Fruit fly (Drosophila melanogaster) whole organism, embryonic: ENCODE results near the gene CG13622.

ENCODE experiments used
- ATbp ChIP-seq: fragments of 200-800 bp; sonication (Bioruptor generic); optimal IDR thresholded peaks from 2 replicates; lab custom pipeline; 2017; ENCODE audit warnings: missing biosample characterization, mild to moderate bottlenecking, missing genetic modification characterization, missing genetic modification reagents
- BtbVII ChIP-seq: fragments of 200-800 bp; sonication (Bioruptor generic); optimal IDR thresholded peaks from 3 replicates; lab custom pipeline; 2017; ENCODE audit warnings: missing biosample characterization, mild to moderate bottlenecking, missing genetic modification characterization
- CG10267 ChIP-seq: fragments of 200-800 bp; sonication (Bioruptor generic); optimal IDR thresholded peaks from 2 replicates; lab custom pipeline; 2018; ENCODE audit warnings: missing biosample characterization, mild to moderate bottlenecking, missing genetic modification characterization, moderate library complexity
- CG10366 ChIP-seq: fragments of 200-800 bp; sonication (Bioruptor generic); IDR thresholded peaks from 2 replicates; pipeline ENCODE4 v1.3.6; 2022; ENCODE audit warnings: missing biosample characterization, missing genetic modification characterization
- CG11456 ChIP-seq: fragments of 200-800 bp; sonication (Bioruptor generic); IDR thresholded peaks from 3 replicates; pipeline ENCODE4 v1.3.6; 2022; ENCODE audit warnings: missing biosample characterization, missing genetic modification characterization
- CG11560 ChIP-seq: fragments of 200-800 bp; sonication (Bioruptor generic); IDR thresholded peaks from 3 replicates; pipeline ENCODE4 v1.3.6; 2022; ENCODE audit warnings: missing biosample characterization, missing genetic modification characterization
- CG12769 ChIP-seq: fragments of 200-800 bp; sonication (Bioruptor generic); optimal IDR thresholded peaks from 2 replicates; lab custom pipeline; 2019; ENCODE audit warnings: missing biosample characterization, mild to moderate bottlenecking, missing genetic modification characterization, moderate library complexity
- CG14965 ChIP-seq: fragments of 200-800 bp; sonication (Bioruptor generic); optimal IDR thresholded peaks from 2 replicates; lab custom pipeline; 2016; ENCODE audit warnings: missing biosample characterization, missing genetic modification characterization, borderline replicate concordance
- CG1792 ChIP-seq: fragments of 200-800 bp; sonication (Bioruptor generic); optimal IDR thresholded peaks from 2 replicates; lab custom pipeline; 2016; ENCODE audit warnings: missing biosample characterization, missing genetic modification characterization
- CG2129 ChIP-seq: fragments of 200-800 bp; sonication (Bioruptor generic); IDR thresholded peaks from 2 replicates; pipeline ENCODE4 v1.3.6; 2022; ENCODE audit warnings: missing biosample characterization, missing genetic modification characterization; ENCODE audit not compliant: partially characterized antibody
- CG30020 ChIP-seq: fragments of 200-800 bp; optimal IDR thresholded peaks from 2 replicates; lab custom pipeline; 2019; ENCODE audit warnings: missing biosample characterization, mild to moderate bottlenecking, missing genetic modification characterization, moderate library complexity
- CG32772 ChIP-seq: fragments of 200-800 bp; sonication (Bioruptor generic); IDR thresholded peaks from 2 replicates; pipeline ENCODE4 v1.3.6; 2022; ENCODE audit warnings: missing biosample characterization, missing genetic modification characterization
- CG33213 ChIP-seq: fragments of 200-800 bp; sonication (Bioruptor generic); optimal IDR thresholded peaks from 3 replicates; lab custom pipeline; 2016; ENCODE audit warnings: missing biosample characterization, missing genetic modification characterization
- CG4730 ChIP-seq: fragments of 200-800 bp; sonication (Bioruptor generic); IDR thresholded peaks from 2 replicates; pipeline ENCODE4 v1.3.6; 2022; ENCODE audit warnings: missing biosample characterization, missing genetic modification characterization
- CG5245 ChIP-seq: fragments of 200-800 bp; sonication (Bioruptor generic); optimal IDR thresholded peaks from 3 replicates; lab custom pipeline; 2016; ENCODE audit warnings: missing biosample characterization, missing genetic modification characterization
- CG6689 ChIP-seq: fragments of 200-800 bp; sonication (Bioruptor generic); IDR thresholded peaks from 2 replicates; pipeline ENCODE4 v1.3.6; 2022; ENCODE audit warnings: missing biosample characterization, missing genetic modification characterization
- CG7357 ChIP-seq: fragments of 200-800 bp; sonication (Bioruptor generic); IDR thresholded peaks from 3 replicates; pipeline ENCODE4 v1.3.6; 2022; ENCODE audit warnings: missing biosample characterization, missing genetic modification characterization
- CG7786 ChIP-seq: fragments of 200-800 bp; sonication (Bioruptor generic); optimal IDR thresholded peaks from 2 replicates; lab custom pipeline; 2016; ENCODE audit warnings: missing biosample characterization, missing genetic modification characterization
- CG7963 ChIP-seq: fragments of 200-800 bp; sonication (Bioruptor generic); IDR thresholded peaks from 3 replicates; pipeline ENCODE4 v1.3.6; 2022; ENCODE audit warnings: missing biosample characterization, missing genetic modification characterization; ENCODE audit not compliant: partially characterized antibody
- CG9215 ChIP-seq: fragments of 200-800 bp; sonication (Bioruptor generic); IDR thresholded peaks from 2 replicates; pipeline ENCODE4 v1.3.6; 2022; ENCODE audit warnings: missing biosample characterization, missing genetic modification characterization
- CoRest ChIP-seq: fragments of 200-800 bp; sonication (Bioruptor generic); optimal IDR thresholded peaks from 3 replicates; lab custom pipeline; 2018; ENCODE audit warnings: missing biosample characterization, mild to moderate bottlenecking, missing genetic modification characterization, moderate library complexity
- Fer1 ChIP-seq: fragments of 200-800 bp; sonication (Bioruptor generic); optimal IDR thresholded peaks from 2 replicates; lab custom pipeline; 2017; ENCODE audit warnings: missing biosample characterization, mild to moderate bottlenecking, missing genetic modification characterization
- Gsc ChIP-seq: fragments of 200-800 bp; sonication (Bioruptor generic); IDR thresholded peaks from 2 replicates; pipeline ENCODE4 v1.3.6; 2022; ENCODE audit warnings: missing biosample characterization, missing genetic modification characterization
- Gug ChIP-seq: fragments of 200-800 bp; sonication (Bioruptor generic); IDR thresholded peaks from 4 replicates; pipeline ENCODE4 v1.3.6; 2022; ENCODE audit warnings: missing biosample characterization, missing genetic modification characterization
- HLH3B ChIP-seq: fragments of 200-800 bp; sonication (Bioruptor generic); IDR thresholded peaks from 2 replicates; pipeline ENCODE4 v1.3.6; 2022; ENCODE audit warnings: missing biosample characterization, missing genetic modification characterization
- Hey ChIP-seq: fragments of 200-800 bp; sonication (Bioruptor generic); optimal IDR thresholded peaks from 3 replicates; lab custom pipeline; 2018; ENCODE audit warnings: missing biosample characterization, mild to moderate bottlenecking, missing genetic modification characterization
- HmgZ ChIP-seq: fragments of 200-800 bp; sonication (Bioruptor generic); optimal IDR thresholded peaks from 2 replicates; lab custom pipeline; 2018; ENCODE audit warnings: missing biosample characterization, mild to moderate bottlenecking, missing genetic modification characterization
- Hmr ChIP-seq: fragments of 200-800 bp; sonication (Bioruptor generic); optimal IDR thresholded peaks from 3 replicates; lab custom pipeline; 2017; ENCODE audit warnings: mild to moderate bottlenecking, missing biosample characterization, missing genetic modification reagents, missing genetic modification characterization
- Lhr ChIP-seq: fragments of 200-800 bp; sonication (Bioruptor generic); optimal IDR thresholded peaks from 3 replicates; lab custom pipeline; 2017; ENCODE audit warnings: mild to moderate bottlenecking, missing biosample characterization, missing genetic modification reagents, missing genetic modification characterization
- Nf-YB ChIP-seq: fragments of 200-800 bp; sonication (Bioruptor generic); optimal IDR thresholded peaks from 3 replicates; lab custom pipeline; 2019; ENCODE audit warnings: missing biosample characterization, mild to moderate bottlenecking, missing genetic modification characterization, moderate library complexity
- Opbp ChIP-seq: fragments of 200-800 bp; sonication (Bioruptor generic); IDR thresholded peaks from 3 replicates; pipeline ENCODE4 v1.3.6; 2022; ENCODE audit warnings: missing biosample characterization, missing genetic modification characterization; ENCODE audit not compliant: partially characterized antibody
- Sox102F ChIP-seq: fragments of 200-800 bp; sonication (Bioruptor generic); optimal IDR thresholded peaks from 2 replicates; lab custom pipeline; 2018; ENCODE audit warnings: missing biosample characterization, mild to moderate bottlenecking, missing genetic modification characterization, moderate library complexity
- Sry-δ ChIP-seq: fragments of 200-800 bp; sonication (Bioruptor generic); optimal IDR thresholded peaks from 2 replicates; lab custom pipeline; 2016; ENCODE audit warnings: missing biosample characterization, missing genetic modification characterization
- amos ChIP-seq: fragments of 200-800 bp; sonication (Bioruptor generic); IDR thresholded peaks from 2 replicates; pipeline ENCODE4 v1.3.6; 2022; ENCODE audit warnings: missing biosample characterization, missing genetic modification characterization; ENCODE audit not compliant: partially characterized antibody
- bab2 ChIP-seq: fragments of 200-800 bp; sonication (Bioruptor generic); optimal IDR thresholded peaks from 2 replicates; lab custom pipeline; 2016; ENCODE audit warnings: missing biosample characterization, missing genetic modification characterization
- bbx ChIP-seq: fragments of 200-800 bp; sonication (Bioruptor generic); IDR thresholded peaks from 2 replicates; pipeline ENCODE4 v1.3.6; 2022; ENCODE audit warnings: missing biosample characterization, missing genetic modification characterization; ENCODE audit not compliant: partially characterized antibody
- ci ChIP-seq: fragments of 200-800 bp; sonication (Bioruptor generic); IDR thresholded peaks from 3 replicates; pipeline ENCODE4 v1.3.6; 2022; ENCODE audit warnings: missing biosample characterization, missing genetic modification characterization
- dysf ChIP-seq: fragments of 200-800 bp; sonication (Bioruptor generic); IDR thresholded peaks from 3 replicates; pipeline ENCODE4 v1.3.6; 2022; ENCODE audit warnings: missing biosample characterization, missing genetic modification characterization
- fd64A ChIP-seq: fragments of 200-800 bp; sonication (Bioruptor generic); optimal IDR thresholded peaks from 3 replicates; lab custom pipeline; 2018; ENCODE audit warnings: missing biosample characterization, mild to moderate bottlenecking, missing genetic modification characterization
- fu2 ChIP-seq: fragments of 200-800 bp; sonication (Bioruptor generic); optimal IDR thresholded peaks from 2 replicates; lab custom pipeline; 2016; ENCODE audit warnings: missing biosample characterization, missing genetic modification characterization
- h ChIP-seq: fragments of >200 bp; optimal IDR thresholded peaks from 2 replicates; lab custom pipeline; 2017
- hbn ChIP-seq: fragments of 200-800 bp; sonication (Bioruptor generic); IDR thresholded peaks from 2 replicates; pipeline ENCODE4 v1.3.6; 2022; ENCODE audit warnings: missing biosample characterization, missing genetic modification characterization; ENCODE audit not compliant: partially characterized antibody
- lilli ChIP-seq: fragments of 200-800 bp; sonication (Bioruptor generic); optimal IDR thresholded peaks from 3 replicates; lab custom pipeline; 2016; ENCODE audit warnings: missing biosample characterization, missing genetic modification characterization
- odd ChIP-seq: fragments of 200-800 bp; sonication (Bioruptor generic); optimal IDR thresholded peaks from 2 replicates; lab custom pipeline; 2017; ENCODE audit warnings: missing biosample characterization, mild to moderate bottlenecking, missing genetic modification characterization
- prd ChIP-seq, 3 experiments: fragments of >200 bp in 2 of 3; fragments of 200-800 bp in 1 of 3; sonication (Bioruptor generic) in 1 of 3; optimal IDR thresholded peaks in 2 of 3; IDR thresholded peaks in 1 of 3; 2 replicates in 2 of 3; 3 replicates in 1 of 3; pipeline versions ENCODE4 v1.3.6 to Lab custom; 2017 to 2022; ENCODE audit warnings: missing biosample characterization in 1 of 3, missing genetic modification characterization in 1 of 3
- pros ChIP-seq: fragments of 200-800 bp; sonication (Bioruptor generic); optimal IDR thresholded peaks from 3 replicates; lab custom pipeline; 2019; ENCODE audit warnings: missing biosample characterization, mild to moderate bottlenecking, missing genetic modification characterization, moderate library complexity
- rib ChIP-seq: fragments of 200-800 bp; sonication (Bioruptor generic); IDR thresholded peaks from 2 replicates; pipeline ENCODE4 v1.3.6; 2022; ENCODE audit warnings: missing biosample characterization, missing genetic modification characterization
- shn ChIP-seq: fragments of 200-800 bp; sonication (Bioruptor generic); optimal IDR thresholded peaks from 3 replicates; lab custom pipeline; 2016; ENCODE audit warnings: missing biosample characterization, missing genetic modification characterization
- stwl ChIP-seq: fragments of 200-800 bp; sonication (Bioruptor generic); optimal IDR thresholded peaks from 3 replicates; lab custom pipeline; 2018; ENCODE audit warnings: missing biosample characterization, mild to moderate bottlenecking, missing genetic modification characterization, moderate library complexity
- vfl ChIP-seq: fragments of 200-800 bp; sonication (Bioruptor generic); optimal IDR thresholded peaks from 2 replicates; lab custom pipeline; 2016; ENCODE audit warnings: missing biosample characterization, missing genetic modification characterization

The CG13622 gene

DNA sequence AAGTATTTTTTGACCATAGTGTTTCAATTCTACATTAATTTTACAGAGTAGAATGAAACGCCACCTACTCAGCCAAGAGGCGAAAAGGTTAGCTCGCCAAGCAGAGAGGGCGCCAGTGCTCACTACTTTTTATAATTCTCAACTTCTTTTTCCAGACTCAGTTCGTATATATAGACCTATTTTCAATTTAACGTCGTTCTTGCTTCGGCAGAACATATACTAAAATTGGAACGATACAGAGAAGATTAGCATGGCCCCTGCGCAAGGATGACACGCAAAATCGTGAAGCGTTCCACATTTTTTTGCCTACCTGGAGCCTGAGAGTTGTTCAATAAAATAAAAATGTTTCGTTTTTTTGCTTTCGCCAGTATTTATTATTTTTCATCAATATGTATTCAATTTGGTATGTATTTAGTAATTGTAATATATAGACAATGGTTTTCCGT is 33.6 kb upstream of the CG13622 start (continued):
- TF ChIP-seq BtbVII (GFP tag; lab: Kevin White, UChicago): no peak
- peak; percentile 70 for TF ChIP-seq HLH3B
- TF ChIP-seq Gsc (GFP tag; lab: Robert Waterston, UW): no peak
- peak; percentile 72 for TF ChIP-seq Lhr (GFP tag; lab: Kevin White, UChicago)
- TF ChIP-seq Opbp (GFP tag; lab: Robert Waterston, UW): peak; percentile 92; the same call in 2 of the 3 replicates
- peak; percentile 61 for TF ChIP-seq CG7786
- peak; percentile 95 for TF ChIP-seq CG11456 (GFP tag; lab: Robert Waterston, UW)
- peak; percentile 32 for TF ChIP-seq fu2
- peak; percentile 73; the same call in 3 of the 4 replicates for TF ChIP-seq Gug (GFP tag; lab: Robert Waterston, UW)
- TF ChIP-seq stwl (tag; lab: Kevin White, UChicago): peak; percentile 36
- peak; percentile 77 for TF ChIP-seq bab2 (GFP tag; lab: Kevin White, UChicago)
- TF ChIP-seq vfl (GFP tag; lab: Kevin White, UChicago): peak; percentile 21
- TF ChIP-seq CG33213 (GFP tag; lab: Kevin White, UChicago): peak; percentile 82
- TF ChIP-seq Hmr (GFP tag; lab: Kevin White, UChicago): no peak
- TF ChIP-seq lilli (GFP tag; lab: Kevin White, UChicago): peak; percentile 79
- peak; percentile 73; the same call in 1 of the 2 replicates for TF ChIP-seq rib (GFP tag; lab: Robert Waterston, UW)
- TF ChIP-seq CG14965 (GFP tag; lab: Kevin White, UChicago): no peak
- TF ChIP-seq prd (optimal IDR thresholded peaks at IDR 0.05; lab: Kevin White, UChicago): no peak
- peak; percentile 74 for TF ChIP-seq prd (GFP tag; IDR thresholded peaks at IDR 0.05; lab: Robert Waterston, UW)
- TF ChIP-seq odd: peak; percentile 0
- peak; percentile 87 for TF ChIP-seq CG5245 (GFP tag; lab: Kevin White, UChicago)
- TF ChIP-seq Sox102F: peak; percentile 70
- TF ChIP-seq dysf (GFP tag; lab: Robert Waterston, UW): peak; percentile 73; the same call in 2 of the 3 replicates
- TF ChIP-seq shn (GFP tag; lab: Kevin White, UChicago): peak; percentile 69
- TF ChIP-seq fd64A (GFP tag; lab: Kevin White, UChicago): no peak
- TF ChIP-seq CG10267 (tag; lab: Kevin White, UChicago): peak; percentile 52
- peak; percentile 59 for TF ChIP-seq Fer1 (GFP tag; lab: Kevin White, UChicago)
- no peak for TF ChIP-seq ATbp (GFP tag; lab: Kevin White, UChicago)
- no peak; the same call in 1 of the 2 replicates for TF ChIP-seq CG4730
- no peak; the same call in 1 of the 2 replicates for TF ChIP-seq CG32772 (GFP tag; lab: Robert Waterston, UW)
- peak; percentile 96 for TF ChIP-seq bbx (GFP tag; lab: Robert Waterston, UW)
- peak; percentile 39 for TF ChIP-seq Sry-δ
- TF ChIP-seq CG12769 (tag; lab: Kevin White, UChicago): peak; percentile 69
- TF ChIP-seq CG7963: peak; percentile 87
- no peak for TF ChIP-seq Hey
- TF ChIP-seq CG7357 (GFP tag; lab: Robert Waterston, UW): peak; percentile 21; the same call in 1 of the 3 replicates
- no peak for TF ChIP-seq CG11560
- TF ChIP-seq pros: no peak
- no peak for TF ChIP-seq CG2129 (GFP tag; lab: Robert Waterston, UW)
- no peak for TF ChIP-seq h
- TF ChIP-seq CG1792 (GFP tag; lab: Kevin White, UChicago): no peak
- peak; percentile 80; the same call in 1 of the 2 replicates for TF ChIP-seq amos (GFP tag; lab: Robert Waterston, UW)
- TF ChIP-seq CG10366 (GFP tag; lab: Robert Waterston, UW): peak; percentile 53; the same call in 1 of the 2 replicates
- no peak for TF ChIP-seq CoRest (tag; lab: Kevin White, UChicago)
- TF ChIP-seq CG9215 (GFP tag; lab: Robert Waterston, UW): no peak
- TF ChIP-seq Nf-YB (GFP tag; lab: Kevin White, UChicago): peak; percentile 7
- TF ChIP-seq CG6689: no peak
- TF ChIP-seq ci: peak; percentile 83
- no peak for TF ChIP-seq CG30020 (tag; lab: Kevin White, UChicago)
- TF ChIP-seq HmgZ (tag; lab: Kevin White, UChicago): peak; percentile 81
- peak; percentile 45 for TF ChIP-seq hbn
